Fruit fly (Drosophila melanogaster): ENCODE measurements around the gene CG12983.
A peak's percentile ranks its signal among the peaks of the same experiment; 100 is the strongest.

CG12983 gene

dm6 chr3L:20986929-20987363 lies 20.4 kb upstream of the CG12983 start:
- TF ChIP-seq Drgx (GFP tag; IDR thresholded peaks at IDR 0.05) (peak; percentile 69), nom (GFP tag; optimal IDR thresholded peaks at IDR 0.05) (peak; percentile 18), lov (optimal IDR thresholded peaks at IDR 0.05) (no peak), lov (GFP tag; IDR thresholded peaks at IDR 0.05) (no peak), bsh (GFP tag; optimal IDR thresholded peaks at IDR 0.05) (peak in 1 of 2 experiments; percentile 26)

- TF ChIP-seq CG11723 (GFP tag; optimal IDR thresholded peaks at IDR 0.05) = no peak
- peak; percentile 38 for TF ChIP-seq nom (GFP tag; optimal IDR thresholded peaks at IDR 0.05)
- peak; percentile 98 for TF ChIP-seq CG8359 (GFP tag; optimal IDR thresholded peaks at IDR 0.05; ENCODE audit: borderline replicate concordance)
Observed at dm6 chr3L:20984414-20985208, 18.0 kb upstream of the CG12983 start.

- TF ChIP-seq CG1602 (GFP tag; optimal IDR thresholded peaks at IDR 0.05) = no peak
Observed at dm6 chr3L:20983309-20983708, 16.7 kb upstream of the CG12983 start.

- peak; percentile 82 for TF ChIP-seq oc (tag; optimal IDR thresholded peaks at IDR 0.05)
- no peak for TF ChIP-seq CG5180 (GFP tag; optimal IDR thresholded peaks at IDR 0.05)
- no peak for TF ChIP-seq zfh1 (GFP tag; IDR thresholded peaks at IDR 0.05)
- TF ChIP-seq CG6175 (GFP tag; IDR thresholded peaks at IDR 0.05) = no peak
- no peak for TF ChIP-seq CG7963 (GFP tag; IDR thresholded peaks at IDR 0.05; ENCODE audit: partially characterized antibody)
- TF ChIP-seq bsh (GFP tag; optimal IDR thresholded peaks at IDR 0.05) = peak in 1 of 2 experiments; percentile 12
Observed at dm6 chr3L:20982544-20982943, 16.0 kb upstream of the CG12983 start.

dm6 chr3L:20981724-20982123 lies 15.2 kb upstream of the CG12983 start:
- no peak for TF ChIP-seq Rfx (GFP tag; IDR thresholded peaks at IDR 0.05)

dm6 chr3L:20980499-20980898 lies 13.9 kb upstream of the CG12983 start:
- TF ChIP-seq Taf1 (GFP tag; IDR thresholded peaks at IDR 0.05) = no peak
- no peak for TF ChIP-seq psq (GFP tag; optimal IDR thresholded peaks at IDR 0.05)
- no peak for TF ChIP-seq Atf6 (GFP tag; IDR thresholded peaks at IDR 0.05)
- TF ChIP-seq CG13287 (GFP tag; IDR thresholded peaks at IDR 0.05; ENCODE audit: partially characterized antibody) = no peak
- no peak for TF ChIP-seq CG32767 (GFP tag; IDR thresholded peaks at IDR 0.05)
- TF ChIP-seq zfh2 (GFP tag; optimal IDR thresholded peaks at IDR 0.05) = no peak
- no peak for TF ChIP-seq CG1233 (GFP tag; optimal IDR thresholded peaks at IDR 0.05)
- no peak for TF ChIP-seq CG14860 (GFP tag; IDR thresholded peaks at IDR 0.05; ENCODE audit: partially characterized antibody)
- no peak for TF ChIP-seq CG4730 (GFP tag; IDR thresholded peaks at IDR 0.05)
- TF ChIP-seq Hr51 (GFP tag; optimal IDR thresholded peaks at IDR 0.05) = no peak
- no peak for TF ChIP-seq CG13624 (GFP tag; optimal IDR thresholded peaks at IDR 0.05)
- TF ChIP-seq CG12299 (tag; optimal IDR thresholded peaks at IDR 0.05) = no peak
- no peak for TF ChIP-seq CG6175 (GFP tag; IDR thresholded peaks at IDR 0.05)

- no peak for TF ChIP-seq CG10979 (tag; optimal IDR thresholded peaks at IDR 0.05)
- no peak for TF ChIP-seq CTCF (GFP tag; optimal IDR thresholded peaks at IDR 0.05)
- no peak for TF ChIP-seq CG7271 (tag; optimal IDR thresholded peaks at IDR 0.05)
- peak; percentile 85 for TF ChIP-seq Blimp-1 (GFP tag; optimal IDR thresholded peaks at IDR 0.05)
- TF ChIP-seq vnd (GFP tag; IDR thresholded peaks at IDR 0.05; ENCODE audit: partially characterized antibody) = no peak
- TF ChIP-seq dan (GFP tag; IDR thresholded peaks at IDR 0.05) = no peak
- no peak for TF ChIP-seq Neu2 (GFP tag; optimal IDR thresholded peaks at IDR 0.05; ENCODE audit: borderline replicate concordance)
- peak; percentile 72 for TF ChIP-seq D19A (tag; optimal IDR thresholded peaks at IDR 0.05)
- no peak for TF ChIP-seq Dip2 (GFP tag; IDR thresholded peaks at IDR 0.05)
- 0 out of 3 replicates have a peak, but pooled peaks have one; percentile 10 for TF ChIP-seq ci (GFP tag; IDR thresholded peaks at IDR 0.05)
- no peak for TF ChIP-seq phol (tag; optimal IDR thresholded peaks at IDR 0.05)
- no peak for TF ChIP-seq slp2 (GFP tag; optimal IDR thresholded peaks at IDR 0.05)
Observed at dm6 chr3L:20976967-20977720, 10.6 kb upstream of the CG12983 start.
